Worm (Caenorhabditis elegans) whole organism, mixed stage, embryonic: Measurements from ENCODE around the gene sulp-5.

ENCODE experiments used
- blmp-1 ChIP-seq: fragments of 150-350 bp; optimal IDR thresholded peaks from 2 replicates; lab custom pipeline; 2014; ENCODE audit warnings: missing biosample characterization, missing genetic modification characterization
- elt-1 ChIP-seq: sonication (generic microtip); optimal IDR thresholded peaks from 2 replicates; lab custom pipeline; 2017; ENCODE audit warnings: missing genetic modification characterization, mild to moderate bottlenecking, missing compliant biosample characterization, antibody characterized with exemption, moderate library complexity, borderline replicate concordance; ENCODE audit not compliant: insufficient read depth
- elt-3 ChIP-seq: fragments of 150-350 bp; optimal IDR thresholded peaks from 2 replicates; lab custom pipeline; 2014; ENCODE audit warnings: missing biosample characterization, missing genetic modification characterization
- lsy-2 ChIP-seq: fragments of 150-350 bp; optimal IDR thresholded peaks from 2 replicates; lab custom pipeline; 2014; ENCODE audit warnings: missing biosample characterization, missing genetic modification characterization
- nhr-76 ChIP-seq: sonication (generic microtip); optimal IDR thresholded peaks from 2 replicates; lab custom pipeline; 2017; ENCODE audit warnings: missing biosample characterization, missing genetic modification characterization
- unc-62 ChIP-seq: fragments of 150-350 bp; optimal IDR thresholded peaks from 2 replicates; lab custom pipeline; 2014; ENCODE audit warnings: missing biosample characterization, missing genetic modification reagents, missing genetic modification characterization
- zip-8 ChIP-seq: fragments of 150-350 bp; optimal IDR thresholded peaks from 2 replicates; lab custom pipeline; 2014; ENCODE audit warnings: missing biosample characterization, missing genetic modification characterization
- ztf-11 ChIP-seq: fragments of 150-350 bp; optimal IDR thresholded peaks from 2 replicates; lab custom pipeline; 2014; ENCODE audit warnings: missing biosample characterization, missing genetic modification characterization

ce11 chrV:11927346-11927745, 47.5 kb downstream of the sulp-5 start, which contains the start of gene osm-6:
- TF ChIP-seq ztf-11 (tag; lab: Kevin White, UChicago): no peak
- no peak for TF ChIP-seq lsy-2 (tag; lab: Kevin White, UChicago)
- no peak for TF ChIP-seq nhr-76
- no peak for TF ChIP-seq elt-1 (tag; lab: Kevin White, UChicago)
- no peak for TF ChIP-seq zip-8 (tag; lab: Kevin White, UChicago)
- no peak for TF ChIP-seq blmp-1 (tag; lab: Kevin White, UChicago)
- no peak for TF ChIP-seq elt-3 (tag; lab: Kevin White, UChicago)
- no peak for TF ChIP-seq unc-62 (GFP tag; lab: Kevin White, UChicago)
